Worm (Caenorhabditis elegans): ENCODE data around the gene F21D5.3.

F21D5.3 gene

ce11 chrIV:8743654-8744332, 13.2 kb downstream of the F21D5.3 start, which contains the start of gene F21D5.7 (continued):
- TF ChIP-seq hmg-1.1 (GFP tag; IDR thresholded peaks at IDR 0.05) (peak; percentile 34; the same call in 1 of the 2 replicates), fos-1 (tag; optimal IDR thresholded peaks at IDR 0.05) (no peak), snpc-4 (tag; optimal IDR thresholded peaks at IDR 0.05) (no peak), mdt-29 (GFP tag; IDR thresholded peaks at IDR 0.05) (no peak), F44E2.7 (GFP tag; IDR thresholded peaks at IDR 0.05) (no peak), T20F7.1 (GFP tag; optimal IDR thresholded peaks at IDR 0.05) (peak; percentile 86), ceh-62 (tag; optimal IDR thresholded peaks at IDR 0.05) (no peak), dmd-8 (GFP tag; IDR thresholded peaks at IDR 0.05) (no peak), F10B5.3 (tag; optimal IDR thresholded peaks at IDR 0.05) (no peak), zip-2 (tag; optimal IDR thresholded peaks at IDR 0.05) (no peak), egl-43 (GFP tag; IDR thresholded peaks at IDR 0.05) (no peak), nhr-42 (GFP tag; IDR thresholded peaks at IDR 0.05) (no peak), nhr-28 (tag; optimal IDR thresholded peaks at IDR 0.05) (peak; percentile 56), sdz-12 (GFP tag; optimal IDR thresholded peaks at IDR 0.05) (no peak), tra-1 (GFP tag; IDR thresholded peaks at IDR 0.05) (no peak), Y5F2A.4 (GFP tag; optimal IDR thresholded peaks at IDR 0.05) (no peak), lin-38 (GFP tag; IDR thresholded peaks at IDR 0.05) (peak; percentile 77), Y105C5A.15 (GFP tag; IDR thresholded peaks at IDR 0.05) (no peak), nhr-25 (tag; optimal IDR thresholded peaks at IDR 0.05; ENCODE audit: borderline replicate concordance, insufficient read depth) (no peak), arid-1 (GFP tag; conservative IDR thresholded peaks at IDR 0.05) (no peak), pqm-1 (tag; optimal IDR thresholded peaks at IDR 0.05) (no peak), mxl-3 (GFP tag; optimal IDR thresholded peaks at IDR 0.05) (peak; percentile 15), mxl-2 (GFP tag; conservative IDR thresholded peaks at IDR 0.05) (no peak), unc-62 (GFP tag; optimal IDR thresholded peaks at IDR 0.05 in 1 of 2) (peak in 1 of 2 experiments; percentile 51), unc-62 (tag; optimal IDR thresholded peaks at IDR 0.05) (no peak), dpl-1 (GFP tag; optimal IDR thresholded peaks at IDR 0.05) (peak; percentile 86), ctbp-1 (GFP tag; IDR thresholded peaks at IDR 0.05) (peak; percentile 24; the same call in 1 of the 2 replicates), ceh-20 (GFP tag; IDR thresholded peaks at IDR 0.05) (no peak)

- TF ChIP-seq lin-29 (GFP tag; IDR thresholded peaks at IDR 0.05) (no peak), mdl-1 (tag; optimal IDR thresholded peaks at IDR 0.05) (no peak), tra-1 (GFP tag; IDR thresholded peaks at IDR 0.05) (no peak), F26F4.8 (GFP tag; conservative IDR thresholded peaks at IDR 0.05) (no peak), zip-11 (GFP tag; IDR thresholded peaks at IDR 0.05) (no peak), set-16 (GFP tag; IDR thresholded peaks at IDR 0.05) (no peak), egl-43 (GFP tag; IDR thresholded peaks at IDR 0.05) (no peak), nhr-41 (GFP tag; IDR thresholded peaks at IDR 0.05) (no peak), saeg-2 (GFP tag; IDR thresholded peaks at IDR 0.05) (no peak), mep-1 (tag; optimal IDR thresholded peaks at IDR 0.05) (no peak), fkh-10 (GFP tag; optimal IDR thresholded peaks at IDR 0.05) (no peak), D1046.2 (GFP tag; IDR thresholded peaks at IDR 0.05) (no peak), nhr-11 (tag; optimal IDR thresholded peaks at IDR 0.05) (no peak), dmd-8 (GFP tag; IDR thresholded peaks at IDR 0.05) (no peak), lsy-2 (tag; optimal IDR thresholded peaks at IDR 0.05) (no peak)
Measured at ce11 chrIV:8745591-8746302, 15.1 kb downstream of the F21D5.3 start, which contains the start of the genes F20C5.7 and parg-1. TSS of gene F20C5.7 (minus strand) at chrIV:8745691. TSS of gene parg-1 (plus strand) at chrIV:8746252.

All from whole organism, L4 larva.